Worm (Caenorhabditis elegans): Measurements from ENCODE around the gene zip-9.
A peak's percentile ranks its signal among the peaks of the same experiment; 100 is the strongest.

Gene zip-9

ce11 chrV:10940571-10940991 lies 1.7 kb upstream of the zip-9 start:
- TF ChIP-seq hlh-13 (GFP tag; optimal IDR thresholded peaks at IDR 0.05) (no peak), rnt-1 (tag; optimal IDR thresholded peaks at IDR 0.05) (no peak), lim-6 (tag; optimal IDR thresholded peaks at IDR 0.05) (no peak), pqm-1 (tag; optimal IDR thresholded peaks at IDR 0.05) (peak; percentile 49), sdc-2 (tag; optimal IDR thresholded peaks at IDR 0.05) (no peak), pha-2 (tag; optimal IDR thresholded peaks at IDR 0.05) (no peak), unc-42 (tag; optimal IDR thresholded peaks at IDR 0.05) (peak; percentile 24), pag-3 (tag; optimal IDR thresholded peaks at IDR 0.05; ENCODE audit: borderline replicate concordance) (no peak), tbx-7 (tag; optimal IDR thresholded peaks at IDR 0.05) (no peak), ref-2 (tag; optimal IDR thresholded peaks at IDR 0.05) (peak; percentile 37), nhr-232 (tag; optimal IDR thresholded peaks at IDR 0.05) (no peak), C38D4.7 (GFP tag; optimal IDR thresholded peaks at IDR 0.05) (no peak), nfya-1 (tag; optimal IDR thresholded peaks at IDR 0.05) (peak; percentile 68), unc-55 (GFP tag; optimal IDR thresholded peaks at IDR 0.05) (peak; percentile 29), ttx-3 (tag; optimal IDR thresholded peaks at IDR 0.05) (no peak), fkh-10 (GFP tag; optimal IDR thresholded peaks at IDR 0.05) (no peak), mec-3 (tag; optimal IDR thresholded peaks at IDR 0.05; ENCODE audit: borderline replicate concordance) (no peak), elt-2 (tag; optimal IDR thresholded peaks at IDR 0.05) (peak; percentile 71), pha-4 (tag; optimal IDR thresholded peaks at IDR 0.05) (no peak), sox-2 (GFP tag; IDR thresholded peaks at IDR 0.05) (no peak), che-1 (tag; optimal IDR thresholded peaks at IDR 0.05) (no peak)

- TF ChIP-seq unc-3 (GFP tag; conservative IDR thresholded peaks at IDR 0.05) (no peak), unc-3 (tag; optimal IDR thresholded peaks at IDR 0.05) (no peak), ceh-48 (tag; optimal IDR thresholded peaks at IDR 0.05) (no peak), C38D4.7 (GFP tag; optimal IDR thresholded peaks at IDR 0.05) (no peak), ceh-9 (tag; optimal IDR thresholded peaks at IDR 0.05) (no peak), ceh-22 (tag; optimal IDR thresholded peaks at IDR 0.05) (no peak), syd-9 (tag; optimal IDR thresholded peaks at IDR 0.05) (no peak), tbx-2 (tag; optimal IDR thresholded peaks at IDR 0.05) (no peak), ahr-1 (tag; optimal IDR thresholded peaks at IDR 0.05) (no peak), C08G9.2 (tag; optimal IDR thresholded peaks at IDR 0.05) (no peak)
These were observed 1.1 kb upstream of the zip-9 start, which contains the start of gene F17C11.26 for ce11 chrV:10941150-10941549. F17C11.26 (plus strand) TSS chrV:10941450.

- peak; percentile 57 for TF ChIP-seq unc-42 (tag; optimal IDR thresholded peaks at IDR 0.05)
- TF ChIP-seq C08G9.2 (tag; optimal IDR thresholded peaks at IDR 0.05): no peak
These were observed 2.6 kb downstream of the zip-9 start for ce11 chrV:10944903-10945302.

ce11 chrV:10947210-10947609 lies 4.9 kb downstream of the zip-9 start:
- no peak for TF ChIP-seq C08G9.2 (tag; optimal IDR thresholded peaks at IDR 0.05)
- TF ChIP-seq syd-9 (tag; optimal IDR thresholded peaks at IDR 0.05): no peak
- no peak for TF ChIP-seq elt-2 (tag; optimal IDR thresholded peaks at IDR 0.05)
- no peak for TF ChIP-seq che-1 (tag; optimal IDR thresholded peaks at IDR 0.05)
- no peak for TF ChIP-seq fax-1 (tag; optimal IDR thresholded peaks at IDR 0.05)
- no peak for TF ChIP-seq ref-2 (tag; optimal IDR thresholded peaks at IDR 0.05)
- no peak for TF ChIP-seq unc-3 (GFP tag; conservative IDR thresholded peaks at IDR 0.05)
- no peak for TF ChIP-seq unc-3 (tag; optimal IDR thresholded peaks at IDR 0.05)
- no peak for TF ChIP-seq unc-55 (GFP tag; optimal IDR thresholded peaks at IDR 0.05)

ce11 chrV:10947930-10948329 lies 5.7 kb downstream of the zip-9 start, which contains the start of gene F17C11.2:
F17C11.2 (plus strand) TSS chrV:10948230.
- TF ChIP-seq elt-2 (tag; optimal IDR thresholded peaks at IDR 0.05) (no peak), gmeb-2 (tag; optimal IDR thresholded peaks at IDR 0.05) (no peak), pros-1 (tag; optimal IDR thresholded peaks at IDR 0.05) (no peak)

Measured in whole organism, late embryonic.